Worm (Caenorhabditis elegans) whole organism, early embryonic: Measurements from ENCODE around the gene lgc-21.

Experiments used
- B0310.2 ChIP-seq: sonication (generic microtip); optimal IDR thresholded peaks from 2 replicates; lab custom pipeline; 2016; ENCODE audit warnings: mild to moderate bottlenecking, missing genetic modification characterization, missing compliant biosample characterization
- F13C5.2 ChIP-seq: sonication (generic microtip); optimal IDR thresholded peaks from 2 replicates; lab custom pipeline; 2017; ENCODE audit warnings: mild to moderate bottlenecking, missing genetic modification characterization, inconsistent platforms, missing compliant biosample characterization
- ama-1 ChIP-seq: fragments of 150-350 bp; optimal IDR thresholded peaks from 2 replicates; lab custom pipeline; 2014
- ceh-13 ChIP-seq: fragments of 200-800 bp; sonication (Bioruptor generic); optimal IDR thresholded peaks from 2 replicates; lab custom pipeline; 2018; ENCODE audit warnings: mild to moderate bottlenecking, missing genetic modification characterization, missing compliant biosample characterization
- ceh-36 ChIP-seq: sonication (generic microtip); optimal IDR thresholded peaks from 2 replicates; lab custom pipeline; 2016; ENCODE audit warnings: missing genetic modification characterization, inconsistent platforms, missing compliant biosample characterization
- ets-7 ChIP-seq: sonication (generic microtip); optimal IDR thresholded peaks from 2 replicates; lab custom pipeline; 2016; ENCODE audit warnings: missing genotype, missing genetic modification characterization, missing compliant biosample characterization
- flt-1 ChIP-seq: fragments of 200-800 bp; sonication (Bioruptor generic); IDR thresholded peaks from 2 replicates; pipeline ENCODE4 v1.3.6; 2022; ENCODE audit warnings: missing genetic modification characterization, missing compliant biosample characterization
- hmbx-1 ChIP-seq: sonication (generic microtip); optimal IDR thresholded peaks from 2 replicates; lab custom pipeline; 2016; ENCODE audit warnings: mild to moderate bottlenecking, missing genetic modification characterization, missing compliant biosample characterization
- hmg-4 ChIP-seq: fragments of 200-800 bp; sonication (Bioruptor generic); optimal IDR thresholded peaks from 2 replicates; lab custom pipeline; 2018; ENCODE audit warnings: mild to moderate bottlenecking, missing genetic modification characterization, missing compliant biosample characterization
- hnd-1 ChIP-seq: sonication (generic microtip); optimal IDR thresholded peaks from 2 replicates; lab custom pipeline; 2016; ENCODE audit warnings: missing genetic modification characterization, missing compliant biosample characterization
- pes-1 ChIP-seq: fragments of 200-800 bp; sonication (Bioruptor generic); IDR thresholded peaks from 2 replicates; pipeline ENCODE4 v1.3.6; 2022; ENCODE audit warnings: missing genetic modification reagents, missing genetic modification characterization, missing compliant biosample characterization
- tbx-11 ChIP-seq: fragments of 200-800 bp; sonication (Bioruptor generic); IDR thresholded peaks from 2 replicates; pipeline ENCODE4 v1.3.6; 2022; ENCODE audit warnings: missing genetic modification characterization, missing compliant biosample characterization
- tra-4 ChIP-seq: sonication (generic microtip); optimal IDR thresholded peaks from 2 replicates; lab custom pipeline; 2017; ENCODE audit warnings: missing genetic modification characterization, missing compliant biosample characterization

- TF ChIP-seq B0310.2 (tag; lab: Kevin White, UChicago): peak; percentile 54
- no peak for TF ChIP-seq ama-1 (lab: Kevin White, UChicago)
- TF ChIP-seq tbx-11 (GFP tag; lab: Robert Waterston, UW): peak; percentile 84
- peak; percentile 51 for TF ChIP-seq ets-7 (tag; lab: Kevin White, UChicago)
- peak; percentile 79 for TF ChIP-seq F13C5.2 (tag; lab: Kevin White, UChicago)
- peak; percentile 78 for TF ChIP-seq ceh-13 (GFP tag; lab: Kevin White, UChicago)
- TF ChIP-seq ceh-36 (tag; lab: Kevin White, UChicago): peak; percentile 79
- peak; percentile 60 for TF ChIP-seq tra-4 (tag; lab: Kevin White, UChicago)
- peak; percentile 49 for TF ChIP-seq hmbx-1 (tag; lab: Kevin White, UChicago)
- TF ChIP-seq hmg-4: peak; percentile 79
- peak; percentile 73 for TF ChIP-seq hnd-1
- peak; percentile 86 for TF ChIP-seq pes-1
- TF ChIP-seq flt-1: peak; percentile 83
These were observed 52.0 kb downstream of the lgc-21 start for ce11 chrX:14015808-14016207.
